Fruit fly (Drosophila melanogaster): Measurements from ENCODE around the gene TkR86C.

The TkR86C gene

DNA sequence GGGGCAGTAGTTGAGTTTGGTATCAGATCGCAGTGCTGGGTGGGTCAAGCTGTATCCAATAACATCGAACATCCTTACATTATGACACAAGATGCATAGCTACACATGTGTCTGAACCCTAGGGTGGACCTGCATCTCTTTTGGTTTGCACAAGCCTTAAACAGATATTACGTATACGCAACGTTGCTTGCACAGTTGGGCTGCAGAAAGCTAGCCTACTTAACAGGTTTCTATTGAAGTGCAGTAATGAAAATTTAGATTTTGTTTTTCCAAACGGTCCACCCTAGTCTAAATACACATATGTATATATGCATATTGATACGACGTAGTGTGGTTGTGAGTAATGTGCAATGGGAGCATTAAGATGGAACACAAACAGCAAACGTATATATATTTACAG, 24.2 kb upstream of the TkR86C start:
- TF ChIP-seq Hr78 (GFP tag; optimal IDR thresholded peaks at IDR 0.05) (no peak), h (GFP tag; optimal IDR thresholded peaks at IDR 0.05) (peak; percentile 15)

DNA sequence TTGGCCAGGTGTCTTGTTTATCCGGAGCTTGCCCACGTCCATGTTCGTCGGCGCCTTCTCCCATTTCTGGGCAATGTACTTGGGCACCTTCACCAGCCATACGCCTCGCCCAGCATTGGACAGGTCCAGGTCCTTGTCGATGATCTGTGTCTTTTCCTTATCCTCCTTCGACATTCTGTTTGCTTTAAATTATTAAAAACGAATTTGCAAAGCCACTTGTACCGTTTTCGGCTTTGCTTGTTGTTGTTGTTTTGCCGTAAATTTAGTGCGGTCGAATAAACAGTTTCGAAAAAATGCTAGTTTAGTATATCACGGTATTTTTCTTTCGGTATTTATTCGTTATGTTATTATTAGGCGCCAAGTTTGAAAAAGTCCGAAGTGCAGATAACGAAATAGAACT, 16.5 kb upstream of the TkR86C start, which contains the start of gene TfIIFbeta:
Gene TfIIFbeta (minus strand): TSS at position 279 of the 400 bp plus-strand sequence.
- no peak for TF ChIP-seq N (GFP tag; optimal IDR thresholded peaks at IDR 0.05)
- TF ChIP-seq sage (GFP tag; optimal IDR thresholded peaks at IDR 0.05): peak; percentile 18
- TF ChIP-seq fru (GFP tag; optimal IDR thresholded peaks at IDR 0.05): no peak
- TF ChIP-seq dsf (GFP tag; optimal IDR thresholded peaks at IDR 0.05; ENCODE audit: borderline replicate concordance): no peak
- TF ChIP-seq pan (optimal IDR thresholded peaks at IDR 0.05): no peak

DNA sequence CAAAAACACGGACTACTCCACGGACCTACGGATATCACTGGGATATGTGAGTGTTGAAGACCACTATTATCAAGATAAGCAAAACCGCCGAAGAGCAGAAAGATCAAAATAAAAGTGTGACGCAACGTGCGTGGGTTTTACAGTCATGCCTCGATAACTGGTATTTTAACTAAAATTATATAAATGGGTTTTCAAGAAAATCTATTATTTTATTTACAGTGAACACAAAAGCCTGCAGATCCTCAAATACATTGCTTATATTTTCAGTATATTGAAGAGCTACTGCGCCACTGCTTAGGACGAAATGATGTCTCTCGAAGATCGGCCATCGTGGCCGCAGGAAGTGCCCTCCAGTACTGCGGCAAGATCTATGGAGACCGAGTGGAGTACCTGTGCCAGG, 11.0 kb upstream of the TkR86C start:
- TF ChIP-seq h (GFP tag; optimal IDR thresholded peaks at IDR 0.05) (no peak), OdsH (GFP tag; optimal IDR thresholded peaks at IDR 0.05) (no peak), ey (GFP tag; optimal IDR thresholded peaks at IDR 0.05) (peak; percentile 12), usp (GFP tag; optimal IDR thresholded peaks at IDR 0.05) (no peak), Myc (optimal IDR thresholded peaks at IDR 0.05) (no peak), CrebA (GFP tag; optimal IDR thresholded peaks at IDR 0.05; ENCODE audit: borderline replicate concordance) (no peak), Hr78 (GFP tag; optimal IDR thresholded peaks at IDR 0.05) (no peak), foxo (GFP tag; optimal IDR thresholded peaks at IDR 0.05) (no peak)

DNA sequence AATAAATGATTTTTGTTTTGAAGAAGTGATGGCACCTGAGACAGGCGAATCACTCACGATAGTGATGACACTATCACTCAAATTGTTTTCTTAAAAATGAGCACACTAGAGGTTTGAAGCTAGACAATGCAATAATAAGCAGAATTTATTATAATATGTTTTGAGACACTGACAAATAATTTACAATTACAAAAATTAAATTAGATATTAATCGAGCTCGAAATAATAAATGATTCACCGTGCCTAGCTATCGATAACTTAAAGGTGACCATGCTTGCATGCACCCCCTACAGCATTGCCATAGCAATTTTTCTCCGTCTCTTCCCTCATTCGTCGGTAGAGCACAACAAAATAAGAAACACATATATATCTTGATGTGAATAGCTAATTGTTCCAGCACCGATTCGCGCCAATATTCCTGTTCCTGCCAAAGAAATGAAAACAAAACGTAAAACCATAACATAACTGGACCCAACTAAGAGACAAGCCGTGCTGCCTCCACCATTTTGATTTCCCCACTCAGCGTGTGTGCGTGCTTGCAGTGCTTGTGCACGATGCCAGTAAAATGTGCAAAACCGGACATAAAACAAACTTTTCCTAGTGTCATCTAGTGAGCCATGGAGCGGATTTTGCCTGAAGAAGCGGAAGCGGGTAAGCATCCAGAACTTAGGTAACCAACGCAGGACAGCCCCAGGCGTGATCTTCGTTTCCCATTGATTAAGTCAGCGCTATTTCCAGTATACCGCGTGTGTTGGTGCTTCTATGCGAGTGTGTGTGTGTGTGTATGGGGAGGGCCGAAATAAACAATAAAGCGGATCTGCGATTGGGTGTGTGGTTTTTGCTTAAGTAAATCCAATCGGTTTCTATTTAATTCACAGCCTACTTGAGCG, 10.2 kb upstream of the TkR86C start, which contains the start of the genes MED7 and Cap-H2:
Gene MED7 (minus strand): TSS at position 67 of the 890 bp plus-strand sequence.
Gene Cap-H2 (plus strand): TSS at position 345 of the 890 bp plus-strand sequence.
- no peak for TF ChIP-seq jim (GFP tag; optimal IDR thresholded peaks at IDR 0.05)
- peak; percentile 68 for TF ChIP-seq OdsH (GFP tag; optimal IDR thresholded peaks at IDR 0.05)
- TF ChIP-seq foxo (GFP tag; optimal IDR thresholded peaks at IDR 0.05): peak in 1 of 2 experiments; percentile 84
- peak; percentile 81 for TF ChIP-seq HLH106 (tag; optimal IDR thresholded peaks at IDR 0.05)
- TF ChIP-seq CG32264 (GFP tag; optimal IDR thresholded peaks at IDR 0.05): peak; percentile 43
- peak; percentile 68 for TF ChIP-seq dsf (GFP tag; optimal IDR thresholded peaks at IDR 0.05; ENCODE audit: borderline replicate concordance)
- no peak for TF ChIP-seq Dfd (GFP tag; optimal IDR thresholded peaks at IDR 0.05)
- no peak for TF ChIP-seq Dif (GFP tag; optimal IDR thresholded peaks at IDR 0.05; ENCODE audit: partially characterized antibody)
- TF ChIP-seq ey (GFP tag; optimal IDR thresholded peaks at IDR 0.05): peak; percentile 75
- no peak for TF ChIP-seq Sp1 (GFP tag; optimal IDR thresholded peaks at IDR 0.05)
- TF ChIP-seq Rel (GFP tag; optimal IDR thresholded peaks at IDR 0.05): no peak
- TF ChIP-seq Rel (tag; optimal IDR thresholded peaks at IDR 0.05): peak; percentile 47
- TF ChIP-seq rgr (GFP tag; optimal IDR thresholded peaks at IDR 0.05): peak; percentile 77
- peak; percentile 91 for TF ChIP-seq woc (GFP tag; optimal IDR thresholded peaks at IDR 0.05)
- TF ChIP-seq br (GFP tag; optimal IDR thresholded peaks at IDR 0.05): peak; percentile 63
- no peak for TF ChIP-seq Hr78 (GFP tag; optimal IDR thresholded peaks at IDR 0.05)
- no peak for TF ChIP-seq Vsx2 (GFP tag; optimal IDR thresholded peaks at IDR 0.05; ENCODE audit: partially characterized antibody)
- peak; percentile 73 for TF ChIP-seq fru (GFP tag; optimal IDR thresholded peaks at IDR 0.05)
- TF ChIP-seq Myc (optimal IDR thresholded peaks at IDR 0.05): peak; percentile 4
- peak; percentile 90 for TF ChIP-seq tai (GFP tag; optimal IDR thresholded peaks at IDR 0.05)
- peak; percentile 89 for TF ChIP-seq brk (GFP tag; optimal IDR thresholded peaks at IDR 0.05)
- TF ChIP-seq Hnf4 (GFP tag; optimal IDR thresholded peaks at IDR 0.05): peak; percentile 86
- peak; percentile 57 for TF ChIP-seq dmrt93B (GFP tag; optimal IDR thresholded peaks at IDR 0.05)
- no peak for TF ChIP-seq usp (GFP tag; optimal IDR thresholded peaks at IDR 0.05)
- no peak for TF ChIP-seq Mio (GFP tag; optimal IDR thresholded peaks at IDR 0.05)
- TF ChIP-seq CG9705 (GFP tag; optimal IDR thresholded peaks at IDR 0.05): peak; percentile 52
- TF ChIP-seq dl (GFP tag; optimal IDR thresholded peaks at IDR 0.05; ENCODE audit: insufficient read depth in 1 of 2, partially characterized antibody in 2 of 2): no peak
- peak; percentile 74 for TF ChIP-seq sage (GFP tag; optimal IDR thresholded peaks at IDR 0.05)
- peak; percentile 88 for TF ChIP-seq Jra (GFP tag; optimal IDR thresholded peaks at IDR 0.05)
- peak; percentile 4 for TF ChIP-seq GATAd (GFP tag; optimal IDR thresholded peaks at IDR 0.05)
- peak; percentile 55 for TF ChIP-seq Hr83 (GFP tag; optimal IDR thresholded peaks at IDR 0.05; ENCODE audit: poor library complexity, severe bottlenecking)
- TF ChIP-seq N (GFP tag; optimal IDR thresholded peaks at IDR 0.05): no peak
- peak; percentile 98 for TF ChIP-seq psq (GFP tag; optimal IDR thresholded peaks at IDR 0.05)
- peak; percentile 90 for TF ChIP-seq sv (GFP tag; optimal IDR thresholded peaks at IDR 0.05)
- no peak for TF ChIP-seq lola (GFP tag; optimal IDR thresholded peaks at IDR 0.05)
- TF ChIP-seq CrebA (GFP tag; optimal IDR thresholded peaks at IDR 0.05; ENCODE audit: borderline replicate concordance): no peak
- no peak for TF ChIP-seq Abd-B (GFP tag; optimal IDR thresholded peaks at IDR 0.05)
- TF ChIP-seq h (GFP tag; optimal IDR thresholded peaks at IDR 0.05): peak; percentile 82
- TF ChIP-seq pan (optimal IDR thresholded peaks at IDR 0.05): no peak

Data from whole organism, wandering third instar larva.